Worm (Caenorhabditis elegans) whole organism, young adult: ENCODE results near the gene npr-13.

Experiments used
- B0261.1 ChIP-seq: sonication (generic microtip); optimal IDR thresholded peaks from 2 replicates; lab custom pipeline; 2016; ENCODE audit warnings: mild to moderate bottlenecking, missing genetic modification characterization, moderate library complexity, missing compliant biosample characterization
- D2030.7 ChIP-seq: fragments of 200-800 bp; sonication (Bioruptor generic); IDR thresholded peaks from 2 replicates; pipeline ENCODE4 v1.3.6; 2022; ENCODE audit warnings: missing genetic modification reagents, missing genetic modification characterization, missing compliant biosample characterization
- F33H1.4 ChIP-seq: fragments of 200-800 bp; sonication (Bioruptor generic); IDR thresholded peaks from 2 replicates; pipeline ENCODE4 v1.3.6; 2022; ENCODE audit warnings: missing genetic modification reagents, missing genetic modification characterization, missing compliant biosample characterization
- F52B5.7 ChIP-seq: sonication (generic microtip); optimal IDR thresholded peaks from 2 replicates; lab custom pipeline; 2016; ENCODE audit warnings: mild to moderate bottlenecking, missing genetic modification characterization, missing compliant biosample characterization
- K12H6.12 ChIP-seq: fragments of 200-800 bp; sonication (Bioruptor generic); optimal IDR thresholded peaks from 2 replicates; lab custom pipeline; 2018; ENCODE audit warnings: mild to moderate bottlenecking, missing genetic modification characterization, missing compliant biosample characterization
- T07F8.4 ChIP-seq: sonication (generic microtip); optimal IDR thresholded peaks from 2 replicates; lab custom pipeline; 2016; ENCODE audit warnings: mild to moderate bottlenecking, missing genetic modification characterization, moderate library complexity, missing compliant biosample characterization
- T26A5.8 ChIP-seq: sonication (generic microtip); optimal IDR thresholded peaks from 2 replicates; lab custom pipeline; 2016; ENCODE audit warnings: missing genetic modification characterization, missing compliant biosample characterization
- Y79H2A.3 ChIP-seq: fragments of 200-800 bp; sonication (Bioruptor generic); conservative IDR thresholded peaks from 2 replicates; pipeline ENCODE4 v1.3.6; 2022; ENCODE audit warnings: missing genetic modification reagents, missing genetic modification characterization, missing compliant biosample characterization
- Y95B8A.8 ChIP-seq: fragments of 200-800 bp; sonication (Bioruptor generic); IDR thresholded peaks from 2 replicates; pipeline ENCODE4 v1.3.6; 2022; ENCODE audit warnings: missing genetic modification reagents, missing genetic modification characterization, missing compliant biosample characterization
- ZK185.1 ChIP-seq: sonication (generic microtip); optimal IDR thresholded peaks from 2 replicates; lab custom pipeline; 2016; ENCODE audit warnings: mild to moderate bottlenecking, missing genetic modification characterization, missing compliant biosample characterization; ENCODE audit not compliant: poor library complexity, severe bottlenecking
- akir-1 ChIP-seq: fragments of 200-800 bp; sonication (Bioruptor generic); optimal IDR thresholded peaks from 2 replicates; lab custom pipeline; 2018; ENCODE audit warnings: mild to moderate bottlenecking, missing genetic modification characterization, moderate library complexity, missing compliant biosample characterization
- athp-1 ChIP-seq: sonication (generic microtip); optimal IDR thresholded peaks from 2 replicates; lab custom pipeline; 2017; ENCODE audit warnings: mild to moderate bottlenecking, missing genetic modification characterization, missing compliant biosample characterization
- ceh-40 ChIP-seq: fragments of 200-800 bp; sonication (Bioruptor generic); IDR thresholded peaks from 2 replicates; pipeline ENCODE4 v1.3.6; 2022; ENCODE audit warnings: missing genetic modification characterization, missing compliant biosample characterization
- ceh-91 ChIP-seq: fragments of 200-800 bp; sonication (Bioruptor generic); IDR thresholded peaks from 2 replicates; pipeline ENCODE4 v1.3.6; 2022; ENCODE audit warnings: missing genetic modification reagents, missing genetic modification characterization, missing compliant biosample characterization
- die-1 ChIP-seq: sonication (generic microtip); optimal IDR thresholded peaks from 2 replicates; lab custom pipeline; 2016; ENCODE audit warnings: missing genotype, mild to moderate bottlenecking, missing genetic modification characterization, missing compliant biosample characterization
- egrh-3 ChIP-seq: fragments of 200-800 bp; sonication (Bioruptor generic); IDR thresholded peaks from 2 replicates; pipeline ENCODE4 v1.3.6; 2022; ENCODE audit warnings: missing genetic modification reagents, missing genetic modification characterization, missing compliant biosample characterization
- hrde-1 ChIP-seq: sonication (generic microtip); optimal IDR thresholded peaks from 2 replicates; lab custom pipeline; 2016; ENCODE audit warnings: missing genetic modification characterization, mild to moderate bottlenecking, missing compliant biosample characterization, moderate library complexity, missing genotype, missing genetic modification reagents, borderline replicate concordance
- let-607 ChIP-seq, 2 experiments: fragments of 200-800 bp in 1 of 2; sonication (Bioruptor generic) in 1 of 2; sonication (generic microtip) in 1 of 2; optimal IDR thresholded peaks; 2 replicates each; lab custom pipeline; 2016 to 2018; ENCODE audit warnings: mild to moderate bottlenecking in 2 of 2, missing compliant biosample characterization in 2 of 2, missing genetic modification characterization in 2 of 2, moderate library complexity in 2 of 2, missing genotype in 1 of 2
- lin-54 ChIP-seq: fragments of 200-800 bp; sonication (Bioruptor generic); optimal IDR thresholded peaks from 2 replicates; lab custom pipeline; 2018; ENCODE audit warnings: mild to moderate bottlenecking, missing genetic modification characterization, missing compliant biosample characterization
- lsy-27 ChIP-seq: sonication (generic microtip); optimal IDR thresholded peaks from 2 replicates; lab custom pipeline; 2017; ENCODE audit warnings: missing genetic modification characterization, mild to moderate bottlenecking, missing compliant biosample characterization, antibody characterized with exemption, missing genotype, borderline replicate concordance; ENCODE audit not compliant: insufficient read depth
- mel-28 ChIP-seq: sonication (generic microtip); optimal IDR thresholded peaks from 2 replicates; lab custom pipeline; 2016; ENCODE audit warnings: borderline replicate concordance, mild to moderate bottlenecking, missing genetic modification characterization, missing compliant biosample characterization
- mes-4 ChIP-seq: sonication (generic microtip); optimal IDR thresholded peaks from 2 replicates; lab custom pipeline; 2016; ENCODE audit warnings: missing genotype, missing genetic modification characterization, missing compliant biosample characterization
- nfyb-1 ChIP-seq: fragments of 200-800 bp; sonication (Bioruptor generic); IDR thresholded peaks from 2 replicates; pipeline ENCODE4 v1.3.6; 2022; ENCODE audit warnings: missing genetic modification reagents, missing genetic modification characterization, missing compliant biosample characterization
- nhr-80 ChIP-seq: sonication (generic microtip); optimal IDR thresholded peaks from 2 replicates; lab custom pipeline; 2016; ENCODE audit warnings: missing genetic modification characterization, missing compliant biosample characterization
- rec-8 ChIP-seq, 2 experiments: sonication (generic microtip); optimal IDR thresholded peaks; 2 replicates each; lab custom pipeline; 2016; ENCODE audit warnings: mild to moderate bottlenecking in 2 of 2, missing genetic modification characterization in 2 of 2, missing genetic modification reagents in 2 of 2, missing genotype in 2 of 2, missing biosample characterization in 1 of 2, missing compliant biosample characterization in 1 of 2, moderate library complexity in 1 of 2
- rpc-1 ChIP-seq, 2 experiments: fragments of 150-350 bp in 1 of 2; sonication (generic microtip) in 1 of 2; optimal IDR thresholded peaks; 2 replicates each; lab custom pipeline; 2014 to 2018; ENCODE audit warnings: missing biosample characterization in 1 of 2, missing genetic modification characterization in 1 of 2, missing genetic modification reagents in 1 of 2, missing genotype in 1 of 2
- sea-2 ChIP-seq: fragments of 200-800 bp; sonication (Bioruptor generic); IDR thresholded peaks from 2 replicates; pipeline ENCODE4 v1.3.6; 2022; ENCODE audit warnings: missing genetic modification characterization, missing compliant biosample characterization
- snpc-1.3 ChIP-seq: sonication (generic microtip); optimal IDR thresholded peaks from 2 replicates; lab custom pipeline; 2017; ENCODE audit warnings: missing genetic modification characterization, mild to moderate bottlenecking, missing compliant biosample characterization, antibody characterized with exemption, moderate library complexity, missing genotype, missing genetic modification reagents; ENCODE audit not compliant: insufficient read depth
- tbx-9 ChIP-seq: sonication (generic microtip); optimal IDR thresholded peaks from 2 replicates; lab custom pipeline; 2016; ENCODE audit warnings: borderline replicate concordance, missing genetic modification characterization, inconsistent platforms, missing compliant biosample characterization
- unc-130 ChIP-seq: sonication (generic microtip); optimal IDR thresholded peaks from 2 replicates; lab custom pipeline; 2016; ENCODE audit warnings: missing genetic modification reagents, missing genetic modification characterization, missing compliant biosample characterization
- zim-3 ChIP-seq: sonication (generic microtip); optimal IDR thresholded peaks from 2 replicates; lab custom pipeline; 2017; ENCODE audit warnings: mild to moderate bottlenecking, missing genetic modification characterization, moderate library complexity, missing compliant biosample characterization
- ztf-18 ChIP-seq: sonication (generic microtip); optimal IDR thresholded peaks from 2 replicates; lab custom pipeline; 2016; ENCODE audit warnings: missing genotype, mild to moderate bottlenecking, missing genetic modification characterization, missing compliant biosample characterization
- ztf-25 ChIP-seq: fragments of 200-800 bp; sonication (Bioruptor generic); IDR thresholded peaks from 2 replicates; pipeline ENCODE4 v1.3.6; 2022; ENCODE audit warnings: missing genetic modification reagents, missing genetic modification characterization, missing compliant biosample characterization
- ztf-26 ChIP-seq: sonication (generic microtip); optimal IDR thresholded peaks from 2 replicates; lab custom pipeline; 2017; ENCODE audit warnings: missing genetic modification characterization, missing compliant biosample characterization
- ztf-6 ChIP-seq: fragments of 200-800 bp; sonication (Bioruptor generic); IDR thresholded peaks from 2 replicates; pipeline ENCODE4 v1.3.6; 2022; ENCODE audit warnings: missing genetic modification reagents, missing genetic modification characterization, missing compliant biosample characterization

npr-13 gene

ce11 chrV:14855626-14856025 is 2.8 kb downstream of the npr-13 start (continued):
- TF ChIP-seq ztf-25 (GFP tag; lab: Robert Waterston, UW) (0 out of 2 replicates have a peak, but pooled peaks have one; percentile 54), nfyb-1 (peak; percentile 38; the same call in 1 of the 2 replicates), mes-4 (tag; lab: Kevin White, UChicago) (peak; percentile 23), F33H1.4 (GFP tag; lab: Robert Waterston, UW) (peak; percentile 17; the same call in 1 of the 2 replicates), Y79H2A.3 (GFP tag; lab: Robert Waterston, UW) (no peak), T26A5.8 (tag; lab: Kevin White, UChicago) (no peak), T07F8.4 (tag; lab: Kevin White, UChicago) (peak; percentile 31), rpc-1 (optimal IDR thresholded peaks at IDR 0.05; lab: Kevin White, UChicago) (peak; percentile 72), rpc-1 (tag; optimal IDR thresholded peaks at IDR 0.05; lab: Kevin White, UChicago) (peak; percentile 75), zim-3 (peak; percentile 1), Y95B8A.8 (GFP tag; lab: Robert Waterston, UW) (0 out of 2 replicates have a peak, but pooled peaks have one; percentile 33), ceh-40 (GFP tag; lab: Robert Waterston, UW) (no peak), rec-8 (tag; optimal IDR thresholded peaks at IDR 0.05; lab: Kevin White, UChicago) (peak in 1 of 2 experiments; percentile 67), snpc-1.3 (tag; lab: Kevin White, UChicago) (peak; percentile 39), die-1 (tag; lab: Kevin White, UChicago) (peak; percentile 73), F52B5.7 (tag; lab: Kevin White, UChicago) (peak; percentile 47), D2030.7 (GFP tag; lab: Robert Waterston, UW) (peak; percentile 48; the same call in 1 of the 2 replicates), ztf-18 (tag; lab: Kevin White, UChicago) (peak; percentile 3)

- TF ChIP-seq lsy-27 (tag; lab: Kevin White, UChicago) = no peak
- TF ChIP-seq lin-54 (GFP tag; lab: Kevin White, UChicago) = no peak
- no peak for TF ChIP-seq ztf-26
- no peak for TF ChIP-seq tbx-9 (tag; lab: Kevin White, UChicago)
- no peak for TF ChIP-seq ceh-91
- no peak for TF ChIP-seq K12H6.12 (tag; lab: Kevin White, UChicago)
- TF ChIP-seq mel-28 = no peak
- TF ChIP-seq ZK185.1 (tag; lab: Kevin White, UChicago) = no peak
- no peak for TF ChIP-seq sea-2 (GFP tag; lab: Robert Waterston, UW)
- no peak for TF ChIP-seq athp-1 (tag; lab: Kevin White, UChicago)
- no peak for TF ChIP-seq ztf-6 (GFP tag; lab: Robert Waterston, UW)
- TF ChIP-seq egrh-3 (GFP tag; lab: Robert Waterston, UW) = no peak
- TF ChIP-seq unc-130 (GFP tag; lab: Kevin White, UChicago) = no peak
- TF ChIP-seq B0261.1 = no peak
- no peak for TF ChIP-seq akir-1 (GFP tag; lab: Kevin White, UChicago)
- TF ChIP-seq hrde-1 = no peak
Observed at ce11 chrV:14854261-14854660, 4.1 kb downstream of the npr-13 start.

- TF ChIP-seq let-607 (tag; optimal IDR thresholded peaks at IDR 0.05; lab: Kevin White, UChicago) (peak in 1 of 2 experiments; percentile 74), nhr-80 (peak; percentile 24), lsy-27 (tag; lab: Kevin White, UChicago) (no peak)
- TF ChIP-seq, all 124 proteins: peak for 2
Observed at ce11 chrV:14853739-14854138, 4.7 kb downstream of the npr-13 start.
